Worm (Caenorhabditis elegans) whole organism, young adult: ENCODE results near the gene F11D11.21.
A peak's percentile ranks its signal among the peaks of the same experiment; 100 is the strongest.

Experiments used
- B0019.2 ChIP-seq: fragments of 200-800 bp; sonication (Bioruptor generic); conservative IDR thresholded peaks from 2 replicates; pipeline ENCODE4 v1.3.6; 2022; ENCODE audit warnings: missing genetic modification reagents, missing genetic modification characterization, missing compliant biosample characterization
- C17E4.6 ChIP-seq: fragments of 200-800 bp; sonication (Bioruptor generic); IDR thresholded peaks from 2 replicates; pipeline ENCODE4 v1.3.6; 2022; ENCODE audit warnings: missing genetic modification reagents, missing genetic modification characterization, missing compliant biosample characterization
- D2030.7 ChIP-seq: fragments of 200-800 bp; sonication (Bioruptor generic); IDR thresholded peaks from 2 replicates; pipeline ENCODE4 v1.3.6; 2022; ENCODE audit warnings: missing genetic modification reagents, missing genetic modification characterization, missing compliant biosample characterization
- K11D2.4 ChIP-seq: fragments of 200-800 bp; sonication (Bioruptor generic); IDR thresholded peaks from 2 replicates; pipeline ENCODE4 v1.3.6; 2022; ENCODE audit warnings: missing genetic modification reagents, missing genetic modification characterization, missing compliant biosample characterization
- Y79H2A.3 ChIP-seq: fragments of 200-800 bp; sonication (Bioruptor generic); conservative IDR thresholded peaks from 2 replicates; pipeline ENCODE4 v1.3.6; 2022; ENCODE audit warnings: missing genetic modification reagents, missing genetic modification characterization, missing compliant biosample characterization
- bed-1 ChIP-seq: fragments of 200-800 bp; sonication (Bioruptor generic); IDR thresholded peaks from 2 replicates; pipeline ENCODE4 v1.3.6; 2022; ENCODE audit warnings: missing genetic modification reagents, missing genetic modification characterization, missing compliant biosample characterization
- dox-1 ChIP-seq: fragments of 200-800 bp; sonication (Bioruptor generic); IDR thresholded peaks from 2 replicates; pipeline ENCODE4 v1.3.6; 2022; ENCODE audit warnings: missing genetic modification reagents, missing genetic modification characterization, missing compliant biosample characterization
- lin-35 ChIP-seq, 3 experiments: fragments of 150-350 bp in 2 of 3; sonication (generic microtip) in 1 of 3; optimal IDR thresholded peaks; 2 replicates each; lab custom pipeline; 2014 to 2018; ENCODE audit warnings: missing biosample characterization in 3 of 3, missing genetic modification characterization in 3 of 3, missing genetic modification reagents in 3 of 3
- ztf-18 ChIP-seq: sonication (generic microtip); optimal IDR thresholded peaks from 2 replicates; lab custom pipeline; 2016; ENCODE audit warnings: missing genotype, mild to moderate bottlenecking, missing genetic modification characterization, missing compliant biosample characterization
- ztf-28 ChIP-seq: fragments of 200-800 bp; sonication (Bioruptor generic); IDR thresholded peaks from 2 replicates; pipeline ENCODE4 v1.3.6; 2022; ENCODE audit warnings: missing genetic modification reagents, missing genetic modification characterization, missing compliant biosample characterization
- ztf-6 ChIP-seq: fragments of 200-800 bp; sonication (Bioruptor generic); IDR thresholded peaks from 2 replicates; pipeline ENCODE4 v1.3.6; 2022; ENCODE audit warnings: missing genetic modification reagents, missing genetic modification characterization, missing compliant biosample characterization

ce11 chrV:18705319-18706062 is 44.9 kb downstream of the F11D11.21 start:
- TF ChIP-seq ztf-18 (no peak), B0019.2 (GFP tag; lab: Robert Waterston, UW) (no peak), bed-1 (GFP tag; lab: Robert Waterston, UW) (0 out of 2 replicates have a peak, but pooled peaks have one; percentile 37), ztf-28 (no peak), K11D2.4 (GFP tag; lab: Robert Waterston, UW) (no peak), lin-35 (GFP tag; optimal IDR thresholded peaks at IDR 0.05; lab: Kevin White, UChicago) (no peak), ztf-6 (GFP tag; lab: Robert Waterston, UW) (no peak), D2030.7 (no peak), Y79H2A.3 (GFP tag; lab: Robert Waterston, UW) (no peak), C17E4.6 (GFP tag; lab: Robert Waterston, UW) (no peak), dox-1 (GFP tag; lab: Robert Waterston, UW) (no peak)
